Worm (Caenorhabditis elegans): ENCODE measurements around the gene C17B7.8.

Gene C17B7.8

ce11 chrV:3347486-3347885 is 23.4 kb upstream of the C17B7.8 start:
- no peak for TF ChIP-seq nhr-76 (tag; optimal IDR thresholded peaks at IDR 0.05)
- TF ChIP-seq ceh-83 (GFP tag; optimal IDR thresholded peaks at IDR 0.05): no peak
- no peak for TF ChIP-seq ztf-11 (tag; optimal IDR thresholded peaks at IDR 0.05)
- TF ChIP-seq nhr-28 (tag; optimal IDR thresholded peaks at IDR 0.05): no peak
- TF ChIP-seq unc-120 (tag; optimal IDR thresholded peaks at IDR 0.05; ENCODE audit: poor library complexity, severe bottlenecking): no peak
- no peak for TF ChIP-seq snpc-4 (tag; optimal IDR thresholded peaks at IDR 0.05)
- no peak for TF ChIP-seq ceh-43 (GFP tag; optimal IDR thresholded peaks at IDR 0.05)

ce11 chrV:3346434-3347019 is 22.4 kb upstream of the C17B7.8 start, which contains the start of gene fbxa-65:
Gene fbxa-65 (minus strand): TSS chrV:3346484.
- no peak for TF ChIP-seq mls-2 (tag; optimal IDR thresholded peaks at IDR 0.05)
- no peak for TF ChIP-seq nhr-12 (tag; optimal IDR thresholded peaks at IDR 0.05)
- TF ChIP-seq elt-3 (tag; optimal IDR thresholded peaks at IDR 0.05): no peak
- no peak for TF ChIP-seq nhr-237 (tag; optimal IDR thresholded peaks at IDR 0.05)

- TF ChIP-seq lin-32 (GFP tag; optimal IDR thresholded peaks at IDR 0.05) (no peak), bed-3 (GFP tag; optimal IDR thresholded peaks at IDR 0.05) (no peak), nhr-237 (tag; optimal IDR thresholded peaks at IDR 0.05) (no peak), ceh-43 (GFP tag; optimal IDR thresholded peaks at IDR 0.05) (no peak), mls-2 (tag; optimal IDR thresholded peaks at IDR 0.05) (no peak), ztf-11 (tag; optimal IDR thresholded peaks at IDR 0.05) (no peak), elt-1 (tag; optimal IDR thresholded peaks at IDR 0.05; ENCODE audit: borderline replicate concordance, insufficient read depth) (no peak), lin-13 (tag; optimal IDR thresholded peaks at IDR 0.05) (no peak), M03D4.4 (tag; optimal IDR thresholded peaks at IDR 0.05) (no peak), zip-8 (tag; optimal IDR thresholded peaks at IDR 0.05) (no peak), sem-2 (GFP tag; optimal IDR thresholded peaks at IDR 0.05) (no peak), nhr-28 (tag; optimal IDR thresholded peaks at IDR 0.05) (no peak), flh-1 (GFP tag; optimal IDR thresholded peaks at IDR 0.05) (no peak), mep-1 (tag; optimal IDR thresholded peaks at IDR 0.05) (no peak), mab-5 (tag; optimal IDR thresholded peaks at IDR 0.05) (no peak), snpc-4 (tag; optimal IDR thresholded peaks at IDR 0.05) (no peak), blmp-1 (tag; optimal IDR thresholded peaks at IDR 0.05) (no peak), hlh-1 (tag; optimal IDR thresholded peaks at IDR 0.05) (no peak)
These were observed 19.9 kb upstream of the C17B7.8 start for ce11 chrV:3344001-3344400.

- TF ChIP-seq unc-120 (tag; optimal IDR thresholded peaks at IDR 0.05; ENCODE audit: poor library complexity, severe bottlenecking) (no peak), nhr-28 (tag; optimal IDR thresholded peaks at IDR 0.05) (no peak), drap-1 (GFP tag; optimal IDR thresholded peaks at IDR 0.05) (no peak), lsy-2 (tag; optimal IDR thresholded peaks at IDR 0.05) (no peak), tbx-8 (GFP tag; optimal IDR thresholded peaks at IDR 0.05) (no peak), ces-1 (GFP tag; optimal IDR thresholded peaks at IDR 0.05) (no peak), ham-2 (GFP tag; optimal IDR thresholded peaks at IDR 0.05) (no peak), elt-3 (tag; optimal IDR thresholded peaks at IDR 0.05) (no peak), elt-1 (tag; optimal IDR thresholded peaks at IDR 0.05; ENCODE audit: borderline replicate concordance, insufficient read depth) (no peak), ceh-43 (GFP tag; optimal IDR thresholded peaks at IDR 0.05) (no peak), sptf-1 (tag; optimal IDR thresholded peaks at IDR 0.05) (no peak)
These were observed 18.4 kb upstream of the C17B7.8 start, which contains the start of gene C17B7.3 for ce11 chrV:3342504-3342903. Gene C17B7.3 (plus strand): TSS chrV:3342804.

ce11 chrV:3341906-3342305 is 17.8 kb upstream of the C17B7.8 start, which contains the start of gene C17B7.10:
Gene C17B7.10 (minus strand): TSS chrV:3342006.
- TF ChIP-seq lsy-2 (tag; optimal IDR thresholded peaks at IDR 0.05): no peak

- TF ChIP-seq hlh-1 (tag; optimal IDR thresholded peaks at IDR 0.05): no peak
- no peak for TF ChIP-seq ceh-43 (GFP tag; optimal IDR thresholded peaks at IDR 0.05)
- TF ChIP-seq lin-32 (GFP tag; optimal IDR thresholded peaks at IDR 0.05): no peak
- no peak for TF ChIP-seq unc-120 (tag; optimal IDR thresholded peaks at IDR 0.05; ENCODE audit: poor library complexity, severe bottlenecking)
- TF ChIP-seq bed-3 (GFP tag; optimal IDR thresholded peaks at IDR 0.05): no peak
- no peak for TF ChIP-seq ces-1 (GFP tag; optimal IDR thresholded peaks at IDR 0.05)
- no peak for TF ChIP-seq cnd-1 (tag; optimal IDR thresholded peaks at IDR 0.05)
- no peak for TF ChIP-seq unc-62 (GFP tag; optimal IDR thresholded peaks at IDR 0.05)
- TF ChIP-seq sptf-1 (tag; optimal IDR thresholded peaks at IDR 0.05): no peak
- TF ChIP-seq nhr-76 (tag; optimal IDR thresholded peaks at IDR 0.05): no peak
- no peak for TF ChIP-seq nhr-12 (tag; optimal IDR thresholded peaks at IDR 0.05)
- TF ChIP-seq mls-2 (tag; optimal IDR thresholded peaks at IDR 0.05): no peak
- TF ChIP-seq tbx-8 (GFP tag; optimal IDR thresholded peaks at IDR 0.05): no peak
- TF ChIP-seq M03D4.4 (tag; optimal IDR thresholded peaks at IDR 0.05): no peak
- no peak for TF ChIP-seq ztf-11 (tag; optimal IDR thresholded peaks at IDR 0.05)
- no peak for TF ChIP-seq ceh-83 (GFP tag; optimal IDR thresholded peaks at IDR 0.05)
- TF ChIP-seq mep-1 (tag; optimal IDR thresholded peaks at IDR 0.05): no peak
- TF ChIP-seq lsy-2 (tag; optimal IDR thresholded peaks at IDR 0.05): no peak
- TF ChIP-seq mab-5 (tag; optimal IDR thresholded peaks at IDR 0.05): no peak
- TF ChIP-seq pha-4 (tag; optimal IDR thresholded peaks at IDR 0.05): no peak
These were observed 14.9 kb upstream of the C17B7.8 start, which contains the start of gene C17B7.4 for ce11 chrV:3339009-3339408. Gene C17B7.4 (plus strand): TSS chrV:3339309.

All from whole organism, mixed stage, embryonic.